Worm (Caenorhabditis elegans): ENCODE results near the gene asah-2.

asah-2 gene

ce11 chrII:10099804-10100360 is 39.5 kb upstream of the asah-2 start, which contains the start of the genes pas-7 and puf-12:
TSS of gene pas-7 (minus strand) at chrII:10099854.
TSS of gene puf-12 (plus strand) at chrII:10100310.
- TF ChIP-seq mep-1 (tag; optimal IDR thresholded peaks at IDR 0.05) = peak; percentile 43
- peak; percentile 13 for TF ChIP-seq hlh-1 (tag; optimal IDR thresholded peaks at IDR 0.05)
- peak; percentile 30 for TF ChIP-seq pha-4 (tag; optimal IDR thresholded peaks at IDR 0.05)
- peak; percentile 37 for TF ChIP-seq lsy-2 (tag; optimal IDR thresholded peaks at IDR 0.05)
- TF ChIP-seq M03D4.4 (tag; optimal IDR thresholded peaks at IDR 0.05) = no peak

DNA sequence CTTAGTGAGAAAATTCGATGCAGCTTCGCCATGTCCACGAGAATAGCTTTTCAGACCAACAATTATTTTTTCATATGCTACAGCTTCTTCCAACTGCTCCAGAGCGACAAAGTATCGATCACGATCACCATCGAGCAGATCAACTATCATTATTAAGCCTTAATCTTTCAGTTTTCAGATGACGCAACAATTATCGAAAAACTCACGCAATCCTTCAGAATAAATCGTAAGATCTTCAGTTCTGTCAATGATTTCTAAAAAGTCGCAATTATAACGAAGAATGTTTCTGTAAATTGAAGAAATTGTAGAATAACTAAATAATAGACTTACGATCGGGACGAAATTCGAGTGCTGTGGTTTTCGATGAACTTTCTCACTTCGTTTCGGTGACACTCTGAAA is 36.2 kb upstream of the asah-2 start:
- no peak for TF ChIP-seq flh-1 (GFP tag; optimal IDR thresholded peaks at IDR 0.05)
- no peak for TF ChIP-seq drap-1 (GFP tag; optimal IDR thresholded peaks at IDR 0.05)
- no peak for TF ChIP-seq ces-1 (GFP tag; optimal IDR thresholded peaks at IDR 0.05)
- no peak for TF ChIP-seq ceh-39 (tag; optimal IDR thresholded peaks at IDR 0.05)
- peak; percentile 97 for TF ChIP-seq zip-8 (tag; optimal IDR thresholded peaks at IDR 0.05)

ce11 chrII:10105604-10106003 is 33.8 kb upstream of the asah-2 start, which contains the start of gene ZK945.4:
TSS of gene ZK945.4 (minus strand) at chrII:10105704.
- TF ChIP-seq hlh-1 (tag; optimal IDR thresholded peaks at IDR 0.05) (no peak), nhr-2 (tag; optimal IDR thresholded peaks at IDR 0.05) (no peak), nhr-28 (tag; optimal IDR thresholded peaks at IDR 0.05) (no peak), lsy-2 (tag; optimal IDR thresholded peaks at IDR 0.05) (no peak), unc-62 (GFP tag; optimal IDR thresholded peaks at IDR 0.05) (no peak), tbx-8 (GFP tag; optimal IDR thresholded peaks at IDR 0.05) (no peak), ceh-39 (tag; optimal IDR thresholded peaks at IDR 0.05) (no peak), mab-5 (tag; optimal IDR thresholded peaks at IDR 0.05) (no peak), M03D4.4 (tag; optimal IDR thresholded peaks at IDR 0.05) (no peak), elt-3 (tag; optimal IDR thresholded peaks at IDR 0.05) (no peak), drap-1 (GFP tag; optimal IDR thresholded peaks at IDR 0.05) (no peak)

- TF ChIP-seq ces-1 (GFP tag; optimal IDR thresholded peaks at IDR 0.05) (no peak), nhr-237 (tag; optimal IDR thresholded peaks at IDR 0.05) (no peak), nhr-12 (tag; optimal IDR thresholded peaks at IDR 0.05) (no peak), nhr-28 (tag; optimal IDR thresholded peaks at IDR 0.05) (no peak), ceh-83 (GFP tag; optimal IDR thresholded peaks at IDR 0.05) (no peak), ham-2 (GFP tag; optimal IDR thresholded peaks at IDR 0.05) (no peak), mep-1 (tag; optimal IDR thresholded peaks at IDR 0.05) (no peak), bed-3 (GFP tag; optimal IDR thresholded peaks at IDR 0.05) (no peak), mab-5 (tag; optimal IDR thresholded peaks at IDR 0.05) (no peak), ceh-43 (GFP tag; optimal IDR thresholded peaks at IDR 0.05) (no peak), drap-1 (GFP tag; optimal IDR thresholded peaks at IDR 0.05) (no peak), lin-32 (GFP tag; optimal IDR thresholded peaks at IDR 0.05) (no peak), lin-13 (tag; optimal IDR thresholded peaks at IDR 0.05) (no peak), unc-39 (tag; optimal IDR thresholded peaks at IDR 0.05) (no peak), hlh-1 (tag; optimal IDR thresholded peaks at IDR 0.05) (no peak), elt-1 (tag; optimal IDR thresholded peaks at IDR 0.05; ENCODE audit: borderline replicate concordance, insufficient read depth) (no peak), flh-1 (GFP tag; optimal IDR thresholded peaks at IDR 0.05) (no peak)
Observed at ce11 chrII:10106870-10107269, 32.5 kb upstream of the asah-2 start, which contains the start of gene ZK945.6. TSS of gene ZK945.6 (minus strand) at chrII:10106970.

- no peak for TF ChIP-seq hlh-1 (tag; optimal IDR thresholded peaks at IDR 0.05)
- TF ChIP-seq nhr-12 (tag; optimal IDR thresholded peaks at IDR 0.05) = no peak
- no peak for TF ChIP-seq tbx-8 (GFP tag; optimal IDR thresholded peaks at IDR 0.05)
- no peak for TF ChIP-seq lin-32 (GFP tag; optimal IDR thresholded peaks at IDR 0.05)
- TF ChIP-seq cnd-1 (tag; optimal IDR thresholded peaks at IDR 0.05) = no peak
- TF ChIP-seq unc-120 (tag; optimal IDR thresholded peaks at IDR 0.05; ENCODE audit: poor library complexity, severe bottlenecking) = no peak
- no peak for TF ChIP-seq blmp-1 (tag; optimal IDR thresholded peaks at IDR 0.05)
- no peak for TF ChIP-seq sptf-1 (tag; optimal IDR thresholded peaks at IDR 0.05)
- TF ChIP-seq zip-8 (tag; optimal IDR thresholded peaks at IDR 0.05) = no peak
- TF ChIP-seq ztf-11 (tag; optimal IDR thresholded peaks at IDR 0.05) = no peak
Observed at ce11 chrII:10108377-10108776, 31.0 kb upstream of the asah-2 start, which contains the start of the genes ZK945.7 and ZK945.8. TSS of gene ZK945.7 (minus strand) at chrII:10108477. TSS of gene ZK945.8 (plus strand) at chrII:10108651.
